Worm (Caenorhabditis elegans) whole organism, L1 larva: ENCODE data around the gene B0546.3.

Experiments
- C04F5.9 ChIP-seq: sonication (generic microtip); optimal IDR thresholded peaks from 2 replicates; lab custom pipeline; 2016; ENCODE audit warnings: missing genetic modification characterization, missing compliant biosample characterization
- C34B4.2 ChIP-seq: sonication (generic microtip); optimal IDR thresholded peaks from 2 replicates; lab custom pipeline; 2017; ENCODE audit warnings: mild to moderate bottlenecking, missing genetic modification characterization, missing compliant biosample characterization
- alr-1 ChIP-seq: fragments of 200-800 bp; sonication (Bioruptor generic); optimal IDR thresholded peaks from 2 replicates; lab custom pipeline; 2018; ENCODE audit warnings: borderline replicate concordance, mild to moderate bottlenecking, missing genetic modification characterization, missing compliant biosample characterization
- ceh-8 ChIP-seq: fragments of 200-800 bp; sonication (Bioruptor generic); optimal IDR thresholded peaks from 2 replicates; lab custom pipeline; 2018; ENCODE audit warnings: mild to moderate bottlenecking, missing genetic modification characterization, moderate library complexity, missing compliant biosample characterization
- ceh-82 ChIP-seq, 3 experiments: fragments of 150-350 bp in 1 of 3; sonication (generic microtip) in 2 of 3; optimal IDR thresholded peaks; 2 replicates each; lab custom pipeline; 2014 to 2017; ENCODE audit warnings: missing biosample characterization in 3 of 3, missing genetic modification characterization in 3 of 3
- ceh-88 ChIP-seq: fragments of 200-800 bp; sonication (Bioruptor generic); IDR thresholded peaks from 2 replicates; pipeline ENCODE4 v1.3.6; 2022; ENCODE audit warnings: missing genetic modification characterization, missing compliant biosample characterization
- dpl-1 ChIP-seq, 3 experiments: fragments of 150-350 bp in 2 of 3; sonication (generic microtip) in 1 of 3; optimal IDR thresholded peaks; 2 replicates each; lab custom pipeline; 2014 to 2017; ENCODE audit warnings: missing biosample characterization in 3 of 3, missing genetic modification characterization in 3 of 3, missing genetic modification reagents in 3 of 3
- dsc-1 ChIP-seq: sonication (generic microtip); optimal IDR thresholded peaks from 2 replicates; lab custom pipeline; 2016; ENCODE audit warnings: mild to moderate bottlenecking, missing genetic modification characterization, missing compliant biosample characterization
- efl-1 ChIP-seq, 4 experiments: fragments of 150-350 bp; optimal IDR thresholded peaks in 3 of 4; peaks in 1 of 4; 1 replicate in 1 of 4; 2 replicates in 3 of 4; lab custom pipeline; 2014; ENCODE audit warnings: missing biosample characterization in 2 of 4, missing genetic modification characterization in 2 of 4, missing genetic modification reagents in 2 of 4
- efl-3 ChIP-seq: fragments of 200-800 bp; sonication (Bioruptor generic); optimal IDR thresholded peaks from 2 replicates; lab custom pipeline; 2018; ENCODE audit warnings: mild to moderate bottlenecking, missing genetic modification characterization, missing compliant biosample characterization
- egl-13 ChIP-seq: sonication (generic microtip); optimal IDR thresholded peaks from 2 replicates; lab custom pipeline; 2016; ENCODE audit warnings: missing genotype, missing genetic modification reagents, missing genetic modification characterization, missing compliant biosample characterization
- hlh-17 ChIP-seq: fragments of 200-800 bp; sonication (Bioruptor generic); optimal IDR thresholded peaks from 2 replicates; lab custom pipeline; 2018; ENCODE audit warnings: missing genetic modification characterization, mild to moderate bottlenecking, missing compliant biosample characterization, moderate library complexity, borderline replicate concordance
- hlh-4 ChIP-seq: sonication (generic microtip); optimal IDR thresholded peaks from 2 replicates; lab custom pipeline; 2016; ENCODE audit warnings: mild to moderate bottlenecking, missing genetic modification characterization, missing compliant biosample characterization
- isw-1 ChIP-seq: fragments of 200-800 bp; sonication (Bioruptor generic); IDR thresholded peaks from 2 replicates; pipeline ENCODE4 v1.3.6; 2022; ENCODE audit warnings: missing genetic modification characterization, missing compliant biosample characterization
- jun-1 ChIP-seq: fragments of 150-350 bp; optimal IDR thresholded peaks from 2 replicates; lab custom pipeline; 2014; ENCODE audit warnings: missing biosample characterization, missing genetic modification reagents, missing genetic modification characterization
- lin-15B ChIP-seq: fragments of 150-350 bp; sonication (generic microtip); optimal IDR thresholded peaks from 3 replicates; lab custom pipeline; 2014; ENCODE audit warnings: missing biosample characterization, missing genetic modification characterization
- lin-35 ChIP-seq, 2 experiments: fragments of 150-350 bp; optimal IDR thresholded peaks; 2 replicates each; lab custom pipeline; 2014; ENCODE audit warnings: missing biosample characterization in 2 of 2, missing genetic modification characterization in 2 of 2, missing genetic modification reagents in 2 of 2
- lin-39 ChIP-seq: fragments of 150-350 bp; optimal IDR thresholded peaks from 2 replicates; lab custom pipeline; 2014; ENCODE audit warnings: missing biosample characterization, missing genetic modification reagents, missing genetic modification characterization
- lir-3 ChIP-seq: sonication (generic microtip); optimal IDR thresholded peaks from 2 replicates; lab custom pipeline; 2016; ENCODE audit warnings: mild to moderate bottlenecking, missing genetic modification characterization, moderate library complexity, missing compliant biosample characterization; ENCODE audit not compliant: poor library complexity
- lsy-2 ChIP-seq, 2 experiments: fragments of 150-350 bp; optimal IDR thresholded peaks; 2 replicates each; lab custom pipeline; 2014; ENCODE audit warnings: missing biosample characterization in 2 of 2, missing genetic modification characterization in 2 of 2
- mab-9 ChIP-seq: fragments of 200-800 bp; sonication (Bioruptor generic); IDR thresholded peaks from 2 replicates; pipeline ENCODE4 v1.3.6; 2022; ENCODE audit warnings: missing genetic modification reagents, missing genetic modification characterization, missing compliant biosample characterization
- mdl-1 ChIP-seq, 2 experiments: fragments of 150-350 bp; optimal IDR thresholded peaks; 2 replicates each; lab custom pipeline; 2014 to 2017; ENCODE audit warnings: missing biosample characterization in 2 of 2, missing genetic modification characterization in 2 of 2, inconsistent platforms in 1 of 2
- mef-2 ChIP-seq: fragments of 150-350 bp; optimal IDR thresholded peaks from 2 replicates; lab custom pipeline; 2014; ENCODE audit warnings: missing biosample characterization, missing genetic modification characterization
- mep-1 ChIP-seq: fragments of 150-350 bp; optimal IDR thresholded peaks from 2 replicates; lab custom pipeline; 2014; ENCODE audit warnings: missing biosample characterization, missing genetic modification characterization
- nhr-12 ChIP-seq: sonication (generic microtip); optimal IDR thresholded peaks from 2 replicates; lab custom pipeline; 2017; ENCODE audit warnings: missing biosample characterization, missing genetic modification characterization
- nhr-20 ChIP-seq: sonication (generic microtip); optimal IDR thresholded peaks from 2 replicates; lab custom pipeline; 2016; ENCODE audit warnings: mild to moderate bottlenecking, missing genetic modification characterization, missing compliant biosample characterization
- nhr-237 ChIP-seq: fragments of 150-350 bp; optimal IDR thresholded peaks from 2 replicates; lab custom pipeline; 2014; ENCODE audit warnings: missing biosample characterization, missing genetic modification characterization
- nhr-47 ChIP-seq: sonication (generic microtip); optimal IDR thresholded peaks from 2 replicates; lab custom pipeline; 2016; ENCODE audit warnings: mild to moderate bottlenecking, missing genetic modification characterization, moderate library complexity, missing compliant biosample characterization
- nhr-71 ChIP-seq: sonication (generic microtip); optimal IDR thresholded peaks from 2 replicates; lab custom pipeline; 2016; ENCODE audit warnings: mild to moderate bottlenecking, missing genetic modification characterization, moderate library complexity, missing compliant biosample characterization
- nhr-84 ChIP-seq: sonication (generic microtip); optimal IDR thresholded peaks from 2 replicates; lab custom pipeline; 2017; ENCODE audit warnings: missing biosample characterization, missing genetic modification characterization
- pag-3 ChIP-seq: sonication (generic microtip); optimal IDR thresholded peaks from 2 replicates; lab custom pipeline; 2017; ENCODE audit warnings: missing genetic modification characterization, mild to moderate bottlenecking, missing compliant biosample characterization, antibody characterized with exemption, borderline replicate concordance; ENCODE audit not compliant: insufficient read depth
- pax-3 ChIP-seq: fragments of 200-800 bp; sonication (Bioruptor generic); optimal IDR thresholded peaks from 2 replicates; lab custom pipeline; 2018; ENCODE audit warnings: mild to moderate bottlenecking, missing genetic modification characterization, moderate library complexity, missing compliant biosample characterization
- pqm-1 ChIP-seq: sonication (generic microtip); optimal IDR thresholded peaks from 3 replicates; lab custom pipeline; 2017; ENCODE audit warnings: missing biosample characterization, missing genetic modification characterization
- rnt-1 ChIP-seq: sonication (generic microtip); optimal IDR thresholded peaks from 2 replicates; lab custom pipeline; 2016; ENCODE audit warnings: mild to moderate bottlenecking, missing genetic modification characterization, moderate library complexity, missing compliant biosample characterization
- snpc-4 ChIP-seq: fragments of 150-350 bp; optimal IDR thresholded peaks from 2 replicates; lab custom pipeline; 2014; ENCODE audit warnings: missing biosample characterization, missing genetic modification characterization
- snu-23 ChIP-seq: sonication (generic microtip); optimal IDR thresholded peaks from 2 replicates; lab custom pipeline; 2016; ENCODE audit warnings: missing genetic modification characterization, missing compliant biosample characterization
- sup-37 ChIP-seq: fragments of 200-800 bp; sonication (Bioruptor generic); optimal IDR thresholded peaks from 2 replicates; lab custom pipeline; 2018; ENCODE audit warnings: mild to moderate bottlenecking, missing genetic modification characterization, missing compliant biosample characterization
- swsn-7 ChIP-seq: sonication (generic microtip); optimal IDR thresholded peaks from 2 replicates; lab custom pipeline; 2016; ENCODE audit warnings: missing genetic modification characterization, missing compliant biosample characterization
- tlp-1 ChIP-seq: fragments of 150-350 bp; optimal IDR thresholded peaks from 2 replicates; lab custom pipeline; 2014; ENCODE audit warnings: missing biosample characterization, missing genetic modification characterization
- unc-30 ChIP-seq: sonication (generic microtip); optimal IDR thresholded peaks from 2 replicates; lab custom pipeline; 2017; ENCODE audit warnings: missing biosample characterization, missing genetic modification characterization
- vab-15 ChIP-seq: sonication (generic microtip); optimal IDR thresholded peaks from 2 replicates; lab custom pipeline; 2017; ENCODE audit warnings: missing genotype, mild to moderate bottlenecking, missing genetic modification characterization, missing compliant biosample characterization
- xbp-1 ChIP-seq: sonication (generic microtip); optimal IDR thresholded peaks from 2 replicates; lab custom pipeline; 2016; ENCODE audit warnings: missing genetic modification characterization, missing compliant biosample characterization
- ztf-11 ChIP-seq, 2 experiments: sonication (generic microtip); optimal IDR thresholded peaks; 2 replicates each; lab custom pipeline; 2016 to 2017; ENCODE audit warnings: missing genetic modification characterization in 2 of 2, missing biosample characterization in 1 of 2, missing compliant biosample characterization in 1 of 2
- ztf-4 ChIP-seq: fragments of 150-350 bp; optimal IDR thresholded peaks from 2 replicates; lab custom pipeline; 2014; ENCODE audit warnings: missing biosample characterization, missing genetic modification characterization

The B0546.3 gene

ce11 chrIV:3338676-3339075 is 44.0 kb downstream of the B0546.3 start, which contains the start of gene hrpa-1 (continued):
- TF ChIP-seq nhr-237 (tag; lab: Kevin White, UChicago) (peak; percentile 40), egl-13 (tag; lab: Kevin White, UChicago) (peak; percentile 77), ceh-8 (GFP tag; lab: Kevin White, UChicago) (peak; percentile 20), efl-1 (optimal IDR thresholded peaks at IDR 0.05; lab: Kevin White, UChicago) (peak; percentile 97 to 99), efl-1 (GFP tag; optimal IDR thresholded peaks at IDR 0.05 in 1 of 2; lab: Kevin White, UChicago) (peak; percentile 96 to 99), unc-30 (tag; lab: Kevin White, UChicago) (no peak), nhr-20 (peak; percentile 85), lin-35 (GFP tag; optimal IDR thresholded peaks at IDR 0.05; lab: Kevin White, UChicago) (peak; percentile 96 to 97), efl-3 (GFP tag; lab: Kevin White, UChicago) (no peak), vab-15 (tag; lab: Kevin White, UChicago) (no peak), dsc-1 (tag; lab: Kevin White, UChicago) (peak; percentile 83), nhr-12 (tag; lab: Kevin White, UChicago) (no peak), lin-39 (tag; lab: Kevin White, UChicago) (peak; percentile 89), mab-9 (GFP tag; lab: Robert Waterston, UW) (peak; percentile 55; the same call in 1 of the 2 replicates), rnt-1 (tag; lab: Kevin White, UChicago) (peak; percentile 92), mef-2 (tag; lab: Kevin White, UChicago) (peak; percentile 23), sup-37 (no peak), pax-3 (tag; lab: Kevin White, UChicago) (peak; percentile 33), pqm-1 (tag; lab: Kevin White, UChicago) (no peak), snu-23 (GFP tag; lab: Kevin White, UChicago) (peak; percentile 89), lsy-2 (tag; optimal IDR thresholded peaks at IDR 0.05; lab: Kevin White, UChicago) (peak; percentile 94 to 97), nhr-71 (peak; percentile 93), ztf-11 (tag; optimal IDR thresholded peaks at IDR 0.05; lab: Kevin White, UChicago) (peak in 1 of 2 experiments; percentile 69), C34B4.2 (tag; lab: Kevin White, UChicago) (no peak), mdl-1 (tag; optimal IDR thresholded peaks at IDR 0.05; lab: Kevin White, UChicago) (peak in 1 of 2 experiments; percentile 75), lin-15B (peak; percentile 82), mep-1 (tag; lab: Kevin White, UChicago) (peak; percentile 94), pag-3 (tag; lab: Kevin White, UChicago) (no peak), alr-1 (no peak), ceh-88 (peak; percentile 54; the same call in 1 of the 2 replicates), swsn-7 (tag; lab: Kevin White, UChicago) (peak; percentile 88), nhr-84 (tag; lab: Kevin White, UChicago) (no peak), hlh-4 (no peak), tlp-1 (tag; lab: Kevin White, UChicago) (no peak), xbp-1 (tag; lab: Kevin White, UChicago) (peak; percentile 88), hlh-17 (GFP tag; lab: Kevin White, UChicago) (no peak), isw-1 (GFP tag; lab: Robert Waterston, UW) (peak; percentile 89), ztf-4 (tag; lab: Kevin White, UChicago) (peak; percentile 26), nhr-47 (tag; lab: Kevin White, UChicago) (peak; percentile 92), lir-3 (no peak), snpc-4 (tag; lab: Kevin White, UChicago) (peak; percentile 68), C04F5.9 (tag; lab: Kevin White, UChicago) (peak; percentile 52), ceh-82 (tag; optimal IDR thresholded peaks at IDR 0.05; lab: Kevin White, UChicago) (peak; percentile 86 to 95 (median 87)), jun-1 (peak; percentile 75), dpl-1 (GFP tag; optimal IDR thresholded peaks at IDR 0.05; lab: Kevin White, UChicago) (peak; percentile 96 to 98 (median 97))
